Worm (Caenorhabditis elegans): ENCODE measurements around the gene shc-2.

DNA sequence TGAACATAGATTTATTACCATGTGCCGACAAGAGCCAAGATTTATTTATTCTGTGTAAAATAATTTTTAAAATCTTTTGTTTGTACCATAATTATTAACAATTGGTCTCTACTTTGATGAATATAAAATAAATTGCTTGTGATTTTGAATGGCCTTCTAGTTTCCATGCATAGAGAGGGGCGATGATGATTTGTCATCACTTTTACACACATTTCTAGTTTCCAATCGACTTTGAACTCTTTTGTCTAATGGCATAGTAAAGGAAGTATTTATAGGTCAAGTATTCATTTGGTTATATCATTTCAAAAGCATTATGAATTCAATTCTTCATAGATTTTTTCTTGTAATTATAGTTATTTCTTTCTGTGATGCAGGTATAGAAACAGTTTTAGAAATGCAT is 34.7 kb downstream of the shc-2 start, which contains the start of gene F59A6.10:
- no peak for TF ChIP-seq sdz-38 (tag; optimal IDR thresholded peaks at IDR 0.05)
- TF ChIP-seq lin-40 (tag; optimal IDR thresholded peaks at IDR 0.05), result no peak
- no peak for TF ChIP-seq hmg-20 (GFP tag; IDR thresholded peaks at IDR 0.05)
